Fruit fly (Drosophila melanogaster) whole organism, embryonic: ENCODE measurements around the gene CG8135.

Source experiments
- Adf1 ChIP-seq: fragments of 200-800 bp; sonication (Bioruptor generic); IDR thresholded peaks from 2 replicates; pipeline ENCODE4 v1.3.6; 2022; ENCODE audit warnings: missing biosample characterization, missing genetic modification characterization
- CG10431 ChIP-seq: fragments of 200-800 bp; sonication (Bioruptor generic); optimal IDR thresholded peaks from 3 replicates; lab custom pipeline; 2018; ENCODE audit warnings: missing biosample characterization, mild to moderate bottlenecking, missing genetic modification characterization
- CG11085 ChIP-seq: fragments of 200-800 bp; sonication (Bioruptor generic); IDR thresholded peaks from 2 replicates; pipeline ENCODE4 v1.3.6; 2022; ENCODE audit warnings: missing biosample characterization, missing genetic modification characterization
- CG11723 ChIP-seq: fragments of 200-800 bp; sonication (Bioruptor generic); optimal IDR thresholded peaks from 2 replicates; lab custom pipeline; 2017; ENCODE audit warnings: missing biosample characterization, mild to moderate bottlenecking, missing genetic modification characterization
- CG14441 ChIP-seq: fragments of 200-800 bp; sonication (Bioruptor generic); IDR thresholded peaks from 2 replicates; pipeline ENCODE4 v1.3.6; 2022; ENCODE audit warnings: missing biosample characterization, missing genetic modification characterization
- CG1647 ChIP-seq: fragments of 200-800 bp; sonication (Bioruptor generic); optimal IDR thresholded peaks from 3 replicates; lab custom pipeline; 2016; ENCODE audit warnings: missing biosample characterization, missing genetic modification characterization
- CG16863 ChIP-seq: fragments of 200-800 bp; sonication (Bioruptor generic); optimal IDR thresholded peaks from 3 replicates; lab custom pipeline; 2016; ENCODE audit warnings: missing biosample characterization, missing genetic modification characterization
- CG18619 ChIP-seq: fragments of 200-800 bp; sonication (Bioruptor generic); optimal IDR thresholded peaks from 3 replicates; lab custom pipeline; 2017; ENCODE audit warnings: missing biosample characterization, mild to moderate bottlenecking, missing genetic modification characterization
- CG30020 ChIP-seq: fragments of 200-800 bp; optimal IDR thresholded peaks from 2 replicates; lab custom pipeline; 2019; ENCODE audit warnings: missing biosample characterization, mild to moderate bottlenecking, missing genetic modification characterization, moderate library complexity
- CG31441 ChIP-seq: fragments of 200-800 bp; sonication (Bioruptor generic); IDR thresholded peaks from 2 replicates; pipeline ENCODE4 v1.3.6; 2022; ENCODE audit warnings: missing biosample characterization, missing genetic modification characterization
- CG3726 ChIP-seq: fragments of 200-800 bp; sonication (Bioruptor generic); IDR thresholded peaks from 3 replicates; pipeline ENCODE4, ENCODE4 v1.3.6; 2022; ENCODE audit warnings: missing biosample characterization, missing genetic modification characterization
- CG4730 ChIP-seq: fragments of 200-800 bp; sonication (Bioruptor generic); IDR thresholded peaks from 2 replicates; pipeline ENCODE4 v1.3.6; 2022; ENCODE audit warnings: missing biosample characterization, missing genetic modification characterization
- CG6813 ChIP-seq: fragments of 200-800 bp; sonication (Bioruptor generic); optimal IDR thresholded peaks from 2 replicates; lab custom pipeline; 2017; ENCODE audit warnings: missing biosample characterization, missing genetic modification characterization, mild to moderate bottlenecking, moderate library complexity, missing genetic modification reagents
- CG9817 ChIP-seq: fragments of 200-800 bp; sonication (Bioruptor generic); optimal IDR thresholded peaks from 2 replicates; lab custom pipeline; 2018; ENCODE audit warnings: missing biosample characterization, mild to moderate bottlenecking, missing genetic modification characterization, moderate library complexity
- CG9932 ChIP-seq: fragments of 200-800 bp; sonication (Bioruptor generic); IDR thresholded peaks from 2 replicates; pipeline ENCODE4 v1.3.6; 2022; ENCODE audit warnings: missing biosample characterization, missing genetic modification characterization
- CHES-1-like ChIP-seq: fragments of 200-800 bp; sonication (Bioruptor generic); optimal IDR thresholded peaks from 2 replicates; lab custom pipeline; 2016; ENCODE audit warnings: missing biosample characterization, missing genetic modification characterization
- D ChIP-seq, 2 experiments: fragments of 200-800 bp in 1 of 2; fragments of >200 bp in 1 of 2; sonication (Bioruptor generic) in 1 of 2; optimal IDR thresholded peaks; 2 replicates in 1 of 2; 3 replicates in 1 of 2; lab custom pipeline; 2017; ENCODE audit warnings: mild to moderate bottlenecking in 1 of 2, missing biosample characterization in 1 of 2, missing genetic modification characterization in 1 of 2, missing genetic modification reagents in 1 of 2
- D19B ChIP-seq: fragments of 200-800 bp; sonication (Bioruptor generic); optimal IDR thresholded peaks from 2 replicates; lab custom pipeline; 2017; ENCODE audit warnings: missing biosample characterization, mild to moderate bottlenecking, missing genetic modification characterization
- Hr3 ChIP-seq: fragments of 200-800 bp; sonication (Bioruptor generic); optimal IDR thresholded peaks from 3 replicates; lab custom pipeline; 2016; ENCODE audit warnings: missing biosample characterization, missing genetic modification characterization
- Hr78 ChIP-seq, 2 experiments: fragments of 200-800 bp in 1 of 2; fragments of >200 bp in 1 of 2; sonication (Bioruptor generic) in 1 of 2; optimal IDR thresholded peaks; 2 replicates each; lab custom pipeline; 2017 to 2019; ENCODE audit warnings: missing biosample characterization in 2 of 2, missing genetic modification characterization in 2 of 2, mild to moderate bottlenecking in 1 of 2, moderate library complexity in 1 of 2
- Oaz ChIP-seq: fragments of 200-800 bp; sonication (Bioruptor generic); IDR thresholded peaks from 2 replicates; pipeline ENCODE4 v1.3.6; 2022; ENCODE audit warnings: missing biosample characterization, missing genetic modification characterization
- PHDP ChIP-seq: fragments of 200-800 bp; sonication (Bioruptor generic); optimal IDR thresholded peaks from 3 replicates; lab custom pipeline; 2018; ENCODE audit warnings: missing biosample characterization, mild to moderate bottlenecking, missing genetic modification characterization, moderate library complexity
- Pdp1 ChIP-seq, 2 experiments: fragments of 200-800 bp; sonication (Bioruptor generic); optimal IDR thresholded peaks; 3 replicates each; lab custom pipeline; 2016; ENCODE audit warnings: missing biosample characterization in 2 of 2, missing genetic modification characterization in 2 of 2, mild to moderate bottlenecking in 1 of 2, moderate library complexity in 1 of 2
- Sin3A ChIP-seq: fragments of >200 bp; optimal IDR thresholded peaks from 2 replicates; lab custom pipeline; 2018
- Stat92E ChIP-seq, 3 experiments: fragments of >200 bp in 2 of 3; fragments of 200-800 bp in 1 of 3; sonication (Bioruptor generic) in 1 of 3; optimal IDR thresholded peaks; 2 replicates each; lab custom pipeline; 2017 to 2019; ENCODE audit warnings: missing biosample characterization in 3 of 3, missing genetic modification characterization in 3 of 3, mild to moderate bottlenecking in 1 of 3, moderate library complexity in 1 of 3
- Xbp1 ChIP-seq: fragments of 200-800 bp; sonication (Bioruptor generic); optimal IDR thresholded peaks from 3 replicates; lab custom pipeline; 2016; ENCODE audit warnings: missing biosample characterization, mild to moderate bottlenecking, missing genetic modification characterization
- ash1 ChIP-seq: fragments of 200-800 bp; sonication (Bioruptor generic); optimal IDR thresholded peaks from 2 replicates; lab custom pipeline; 2018; ENCODE audit warnings: missing biosample characterization, mild to moderate bottlenecking, missing genetic modification characterization
- ci ChIP-seq: fragments of 200-800 bp; sonication (Bioruptor generic); IDR thresholded peaks from 3 replicates; pipeline ENCODE4 v1.3.6; 2022; ENCODE audit warnings: missing biosample characterization, missing genetic modification characterization
- danr ChIP-seq: fragments of 200-800 bp; sonication (Bioruptor generic); IDR thresholded peaks from 2 replicates; pipeline ENCODE4 v1.3.6; 2022; ENCODE audit warnings: missing biosample characterization, missing genetic modification characterization
- dimm ChIP-seq: fragments of 200-800 bp; sonication (Bioruptor generic); IDR thresholded peaks from 2 replicates; pipeline ENCODE4 v1.3.6; 2022; ENCODE audit warnings: missing biosample characterization, missing genetic modification characterization
- dm ChIP-seq: fragments of 200-800 bp; sonication (Bioruptor generic); optimal IDR thresholded peaks from 3 replicates; lab custom pipeline; 2016; ENCODE audit warnings: missing biosample characterization, missing genetic modification characterization
- ems ChIP-seq: fragments of 200-800 bp; sonication (Bioruptor generic); optimal IDR thresholded peaks from 3 replicates; lab custom pipeline; 2016; ENCODE audit warnings: missing biosample characterization, missing genetic modification characterization
- fd102C ChIP-seq: fragments of 200-800 bp; sonication (Bioruptor generic); optimal IDR thresholded peaks from 2 replicates; lab custom pipeline; 2018; ENCODE audit warnings: missing biosample characterization, mild to moderate bottlenecking, missing genetic modification characterization, moderate library complexity
- fu2 ChIP-seq: fragments of 200-800 bp; sonication (Bioruptor generic); optimal IDR thresholded peaks from 2 replicates; lab custom pipeline; 2016; ENCODE audit warnings: missing biosample characterization, missing genetic modification characterization
- hb ChIP-seq: fragments of 200-800 bp; sonication (Bioruptor generic); IDR thresholded peaks from 3 replicates; pipeline ENCODE4 v1.3.6; 2022; ENCODE audit warnings: missing biosample characterization, missing genetic modification characterization; ENCODE audit not compliant: partially characterized antibody
- hkb ChIP-seq, 2 experiments: fragments of 200-800 bp in 1 of 2; fragments of >200 bp in 1 of 2; sonication (Bioruptor generic) in 1 of 2; IDR thresholded peaks in 1 of 2; optimal IDR thresholded peaks in 1 of 2; 2 replicates each; pipeline versions ENCODE4 v1.3.6 to Lab custom; 2017 to 2022; ENCODE audit warnings: missing biosample characterization in 1 of 2, missing genetic modification characterization in 1 of 2
- ind ChIP-seq: fragments of 200-800 bp; sonication (Bioruptor generic); optimal IDR thresholded peaks from 3 replicates; lab custom pipeline; 2016; ENCODE audit warnings: missing biosample characterization, missing genetic modification characterization
- knrl ChIP-seq: fragments of 200-800 bp; sonication (Bioruptor generic); IDR thresholded peaks from 3 replicates; pipeline ENCODE4 v1.3.6; 2022; ENCODE audit warnings: missing biosample characterization, missing genetic modification characterization; ENCODE audit not compliant: partially characterized antibody
- oc ChIP-seq: fragments of 200-800 bp; sonication (Bioruptor generic); optimal IDR thresholded peaks from 2 replicates; lab custom pipeline; 2018; ENCODE audit warnings: missing biosample characterization, mild to moderate bottlenecking, missing genetic modification characterization, moderate library complexity
- pfk ChIP-seq: fragments of 200-800 bp; sonication (Bioruptor generic); optimal IDR thresholded peaks from 2 replicates; lab custom pipeline; 2018; ENCODE audit warnings: missing biosample characterization, mild to moderate bottlenecking, missing genetic modification characterization, moderate library complexity
- run ChIP-seq: fragments of 200-800 bp; sonication (Bioruptor generic); optimal IDR thresholded peaks from 3 replicates; lab custom pipeline; 2018; ENCODE audit warnings: missing biosample characterization, mild to moderate bottlenecking, missing genetic modification characterization
- scrt ChIP-seq: fragments of 200-800 bp; sonication (Bioruptor generic); optimal IDR thresholded peaks from 2 replicates; lab custom pipeline; 2018; ENCODE audit warnings: missing biosample characterization, mild to moderate bottlenecking, missing genetic modification characterization, moderate library complexity
- ssp ChIP-seq: fragments of 200-800 bp; sonication (Bioruptor generic); IDR thresholded peaks from 2 replicates; pipeline ENCODE4 v1.3.6; 2022; ENCODE audit warnings: missing biosample characterization, missing genetic modification characterization
- vvl ChIP-seq: fragments of 200-800 bp; sonication (Bioruptor generic); IDR thresholded peaks from 2 replicates; pipeline ENCODE4 v1.3.6; 2022; ENCODE audit warnings: missing biosample characterization, missing genetic modification characterization
- zen ChIP-seq: fragments of 200-800 bp; sonication (Bioruptor generic); optimal IDR thresholded peaks from 3 replicates; lab custom pipeline; 2018; ENCODE audit warnings: missing biosample characterization, mild to moderate bottlenecking, missing genetic modification characterization, moderate library complexity

The CG8135 gene

dm6 chr3R:9370413-9370812 is 33.8 kb upstream of the CG8135 start (continued):
- peak; percentile 34 for TF ChIP-seq D19B
- no peak for TF ChIP-seq zen (tag; lab: Kevin White, UChicago)
- no peak for TF ChIP-seq pfk (GFP tag; lab: Kevin White, UChicago)
- no peak for TF ChIP-seq Adf1 (GFP tag; lab: Robert Waterston, UW)
- 0 out of 3 replicates have a peak, but pooled peaks have one; percentile 46 for TF ChIP-seq ci (GFP tag; lab: Robert Waterston, UW)
- no peak for TF ChIP-seq knrl (GFP tag; lab: Robert Waterston, UW)
- TF ChIP-seq CG11723 (GFP tag; lab: Kevin White, UChicago): peak; percentile 5
- TF ChIP-seq CHES-1-like (GFP tag; lab: Kevin White, UChicago): no peak
- TF ChIP-seq fu2: peak; percentile 19
- no peak for TF ChIP-seq ems (GFP tag; lab: Kevin White, UChicago)
- no peak for TF ChIP-seq fd102C
- no peak for TF ChIP-seq ash1
- peak; percentile 69 for TF ChIP-seq CG9932 (GFP tag; lab: Robert Waterston, UW)
- TF ChIP-seq danr (GFP tag; lab: Robert Waterston, UW): peak; percentile 31; the same call in 1 of the 2 replicates
- TF ChIP-seq ssp (GFP tag; lab: Robert Waterston, UW): peak; percentile 31; the same call in 1 of the 2 replicates
- no peak for TF ChIP-seq CG30020
- TF ChIP-seq CG16863: no peak
- peak; percentile 59 for TF ChIP-seq CG9817
- TF ChIP-seq dm (GFP tag; lab: Kevin White, UChicago): no peak
- TF ChIP-seq hb (GFP tag; lab: Robert Waterston, UW): no peak
- TF ChIP-seq Sin3A (lab: Kevin White, UChicago): no peak
- TF ChIP-seq CG1647 (GFP tag; lab: Kevin White, UChicago): peak; percentile 31
- TF ChIP-seq PHDP: peak; percentile 69
- TF ChIP-seq CG4730 (GFP tag; lab: Robert Waterston, UW): no peak
- peak; percentile 44 for TF ChIP-seq Hr3 (GFP tag; lab: Kevin White, UChicago)

dm6 chr3R:9376789-9377188 is 27.4 kb upstream of the CG8135 start:
- TF ChIP-seq CG18619 (GFP tag; lab: Kevin White, UChicago): no peak
- TF ChIP-seq run: peak; percentile 66
- TF ChIP-seq CG10431 (GFP tag; lab: Kevin White, UChicago): no peak
- no peak for TF ChIP-seq Hr78 (GFP tag; optimal IDR thresholded peaks at IDR 0.05; lab: Kevin White, UChicago)
- no peak for TF ChIP-seq dimm (GFP tag; lab: Robert Waterston, UW)
- TF ChIP-seq oc (tag; lab: Kevin White, UChicago): peak; percentile 46
- no peak for TF ChIP-seq scrt
- TF ChIP-seq Oaz (GFP tag; lab: Robert Waterston, UW): no peak
- no peak for TF ChIP-seq CG3726 (GFP tag; lab: Robert Waterston, UW)
- peak; percentile 11 for TF ChIP-seq hkb (optimal IDR thresholded peaks at IDR 0.05; lab: Kevin White, UChicago)
- TF ChIP-seq hkb (GFP tag; IDR thresholded peaks at IDR 0.05; lab: Robert Waterston, UW): no peak
- TF ChIP-seq CG31441: no peak
- peak; percentile 61; the same call in 1 of the 2 replicates for TF ChIP-seq vvl
- no peak for TF ChIP-seq CG6813 (GFP tag; lab: Kevin White, UChicago)
- no peak for TF ChIP-seq D (optimal IDR thresholded peaks at IDR 0.05; lab: Kevin White, UChicago)
- TF ChIP-seq D (GFP tag; optimal IDR thresholded peaks at IDR 0.05; lab: Kevin White, UChicago): no peak
- no peak for TF ChIP-seq ind (GFP tag; lab: Kevin White, UChicago)
- peak in 1 of 2 experiments; percentile 56 for TF ChIP-seq Pdp1 (GFP tag; optimal IDR thresholded peaks at IDR 0.05; lab: Kevin White, UChicago)
- no peak for TF ChIP-seq Stat92E (GFP tag; optimal IDR thresholded peaks at IDR 0.05; lab: Kevin White, UChicago)
- no peak for TF ChIP-seq Xbp1 (GFP tag; lab: Kevin White, UChicago)
- no peak for TF ChIP-seq CG14441
- TF ChIP-seq CG11085 (GFP tag; lab: Robert Waterston, UW): no peak
